Fruit fly (Drosophila melanogaster): ENCODE measurements around the gene CG14297.

- TF ChIP-seq Hr4 (GFP tag; optimal IDR thresholded peaks at IDR 0.05) (no peak), CG8119 (GFP tag; IDR thresholded peaks at IDR 0.05) (no peak), Ets21C (GFP tag; optimal IDR thresholded peaks at IDR 0.05) (no peak), topi (GFP tag; optimal IDR thresholded peaks at IDR 0.05) (peak; percentile 36), CG6808 (GFP tag; optimal IDR thresholded peaks at IDR 0.05) (peak; percentile 17), OdsH (GFP tag; optimal IDR thresholded peaks at IDR 0.05) (no peak), CG15336 (GFP tag; IDR thresholded peaks at IDR 0.05) (no peak), svp (GFP tag) (peak; percentile 81), CG6854 (GFP tag; optimal IDR thresholded peaks at IDR 0.05) (peak; percentile 81), CG11902 (GFP tag; optimal IDR thresholded peaks at IDR 0.05) (no peak), Lpt (GFP tag; optimal IDR thresholded peaks at IDR 0.05) (no peak), ss (GFP tag; optimal IDR thresholded peaks at IDR 0.05) (peak in 1 of 2 experiments; percentile 64), Blimp-1 (GFP tag; optimal IDR thresholded peaks at IDR 0.05) (no peak), CG16779 (tag; optimal IDR thresholded peaks at IDR 0.05) (peak; percentile 23)
These were observed 20.3 kb downstream of the CG14297 start for dm6 chr3R:18917976-18918871.
